Fruit fly (Drosophila melanogaster) whole organism, larva: ENCODE results near the gene Obp83cd.

Source experiments
- noc ChIP-seq: fragments of 200-800 bp; sonication (Bioruptor generic); optimal IDR thresholded peaks from 3 replicates; lab custom pipeline; 2019; ENCODE audit warnings: missing biosample characterization, mild to moderate bottlenecking, missing genetic modification characterization, moderate library complexity

Obp83cd gene

dm6 chr3R:6153574-6153973 is 45.6 kb downstream of the Obp83cd start:
- TF ChIP-seq noc (tag; lab: Kevin White, UChicago): no peak

- TF ChIP-seq noc (tag; lab: Kevin White, UChicago): no peak
These were observed 46.9 kb downstream of the Obp83cd start for dm6 chr3R:6154773-6155295.

- TF ChIP-seq noc (tag; lab: Kevin White, UChicago): no peak
These were observed 49.1 kb downstream of the Obp83cd start, which contains the start of gene CG31559 for dm6 chr3R:6156963-6157498. CG31559 (minus strand) TSS chr3R:6157235.
